Fruit fly (Drosophila melanogaster) whole organism, embryonic: ENCODE data around the gene CG15818.

Experiments
- CG8089 ChIP-seq: fragments of 200-800 bp; sonication (Bioruptor generic); optimal IDR thresholded peaks from 3 replicates; lab custom pipeline; 2016; ENCODE audit warnings: missing biosample characterization, missing genetic modification characterization
- MTF-1 ChIP-seq: fragments of 200-800 bp; sonication (Bioruptor generic); optimal IDR thresholded peaks from 2 replicates; lab custom pipeline; 2018; ENCODE audit warnings: missing biosample characterization, mild to moderate bottlenecking, missing genetic modification characterization, borderline replicate concordance
- emc ChIP-seq: fragments of 200-800 bp; sonication (Bioruptor generic); optimal IDR thresholded peaks from 2 replicates; lab custom pipeline; 2016; ENCODE audit warnings: missing biosample characterization, missing genetic modification characterization
- lola ChIP-seq, 3 experiments: fragments of >200 bp in 2 of 3; fragments of 200-800 bp in 1 of 3; sonication (Bioruptor generic) in 1 of 3; optimal IDR thresholded peaks; 2 replicates each; lab custom pipeline; 2017 to 2019; ENCODE audit warnings: missing biosample characterization in 3 of 3, missing genetic modification characterization in 3 of 3, mild to moderate bottlenecking in 1 of 3, moderate library complexity in 1 of 3
- pho ChIP-seq: fragments of 200-800 bp; sonication (Bioruptor generic); optimal IDR thresholded peaks from 2 replicates; lab custom pipeline; 2016; ENCODE audit warnings: missing biosample characterization, missing genetic modification characterization

- TF ChIP-seq MTF-1 (GFP tag; lab: Kevin White, UChicago), result no peak
- TF ChIP-seq pho (GFP tag; lab: Kevin White, UChicago), result no peak
- no peak for TF ChIP-seq CG8089 (GFP tag; lab: Kevin White, UChicago)
- TF ChIP-seq emc (GFP tag; lab: Kevin White, UChicago), result no peak
- TF ChIP-seq lola (GFP tag; optimal IDR thresholded peaks at IDR 0.05; lab: Kevin White, UChicago), result no peak
Observed at dm6 chr2L:7363079-7363478, 47.6 kb upstream of the CG15818 start, which contains the start of gene Wnt10.
